Worm (Caenorhabditis elegans) whole organism, young adult: Measurements from ENCODE around the gene fat-6.

Experiments used
- B0019.2 ChIP-seq: fragments of 200-800 bp; sonication (Bioruptor generic); conservative IDR thresholded peaks from 2 replicates; pipeline ENCODE4 v1.3.6; 2022; ENCODE audit warnings: missing genetic modification reagents, missing genetic modification characterization, missing compliant biosample characterization
- F10E7.11 ChIP-seq: sonication (generic microtip); optimal IDR thresholded peaks from 2 replicates; lab custom pipeline; 2017; ENCODE audit warnings: mild to moderate bottlenecking, missing genetic modification characterization, moderate library complexity, missing compliant biosample characterization
- F22D6.2 ChIP-seq: sonication (generic microtip); optimal IDR thresholded peaks from 2 replicates; lab custom pipeline; 2016; ENCODE audit warnings: mild to moderate bottlenecking, missing genetic modification characterization, missing compliant biosample characterization
- F37B4.10 ChIP-seq: fragments of 200-800 bp; sonication (Bioruptor generic); IDR thresholded peaks from 2 replicates; pipeline ENCODE4 v1.3.6; 2022; ENCODE audit warnings: missing genetic modification characterization, missing compliant biosample characterization
- F39B2.1 ChIP-seq: fragments of 200-800 bp; sonication (Bioruptor generic); IDR thresholded peaks from 2 replicates; pipeline ENCODE4 v1.3.6; 2022; ENCODE audit warnings: missing genetic modification reagents, missing genetic modification characterization, missing compliant biosample characterization
- K11D2.4 ChIP-seq: fragments of 200-800 bp; sonication (Bioruptor generic); IDR thresholded peaks from 2 replicates; pipeline ENCODE4 v1.3.6; 2022; ENCODE audit warnings: missing genetic modification reagents, missing genetic modification characterization, missing compliant biosample characterization
- Y53G8AR.9 ChIP-seq: fragments of 200-800 bp; sonication (Bioruptor generic); conservative IDR thresholded peaks from 2 replicates; pipeline ENCODE4 v1.3.6; 2022; ENCODE audit warnings: missing genetic modification reagents, missing genetic modification characterization, missing compliant biosample characterization
- Y79H2A.3 ChIP-seq: fragments of 200-800 bp; sonication (Bioruptor generic); conservative IDR thresholded peaks from 2 replicates; pipeline ENCODE4 v1.3.6; 2022; ENCODE audit warnings: missing genetic modification reagents, missing genetic modification characterization, missing compliant biosample characterization
- Y95B8A.8 ChIP-seq: fragments of 200-800 bp; sonication (Bioruptor generic); IDR thresholded peaks from 2 replicates; pipeline ENCODE4 v1.3.6; 2022; ENCODE audit warnings: missing genetic modification reagents, missing genetic modification characterization, missing compliant biosample characterization
- ZK185.1 ChIP-seq: sonication (generic microtip); optimal IDR thresholded peaks from 2 replicates; lab custom pipeline; 2016; ENCODE audit warnings: mild to moderate bottlenecking, missing genetic modification characterization, missing compliant biosample characterization; ENCODE audit not compliant: poor library complexity, severe bottlenecking
- akir-1 ChIP-seq: fragments of 200-800 bp; sonication (Bioruptor generic); optimal IDR thresholded peaks from 2 replicates; lab custom pipeline; 2018; ENCODE audit warnings: mild to moderate bottlenecking, missing genetic modification characterization, moderate library complexity, missing compliant biosample characterization
- ama-1 ChIP-seq, 3 experiments: fragments of 150-350 bp in 1 of 3; sonication (generic microtip) in 2 of 3; optimal IDR thresholded peaks; 2 replicates each; lab custom pipeline; 2014 to 2018; ENCODE audit warnings: missing biosample characterization in 2 of 3, missing genetic modification characterization in 2 of 3, missing genetic modification reagents in 2 of 3
- bed-1 ChIP-seq: fragments of 200-800 bp; sonication (Bioruptor generic); IDR thresholded peaks from 2 replicates; pipeline ENCODE4 v1.3.6; 2022; ENCODE audit warnings: missing genetic modification reagents, missing genetic modification characterization, missing compliant biosample characterization
- ccch-3 ChIP-seq: fragments of 200-800 bp; sonication (Bioruptor generic); optimal IDR thresholded peaks from 2 replicates; lab custom pipeline; 2018; ENCODE audit warnings: mild to moderate bottlenecking, missing genetic modification characterization, missing compliant biosample characterization
- ceh-100 ChIP-seq: fragments of 200-800 bp; sonication (Bioruptor generic); IDR thresholded peaks from 2 replicates; pipeline ENCODE4 v1.3.6; 2022; ENCODE audit warnings: missing genetic modification reagents, missing genetic modification characterization, missing compliant biosample characterization
- ceh-79 ChIP-seq: sonication (generic microtip); optimal IDR thresholded peaks from 2 replicates; lab custom pipeline; 2017; ENCODE audit warnings: mild to moderate bottlenecking, missing genetic modification characterization, missing compliant biosample characterization
- ceh-91 ChIP-seq: fragments of 200-800 bp; sonication (Bioruptor generic); IDR thresholded peaks from 2 replicates; pipeline ENCODE4 v1.3.6; 2022; ENCODE audit warnings: missing genetic modification reagents, missing genetic modification characterization, missing compliant biosample characterization
- chd-7 ChIP-seq: sonication (generic microtip); optimal IDR thresholded peaks from 2 replicates; lab custom pipeline; 2016; ENCODE audit warnings: mild to moderate bottlenecking, missing genetic modification characterization, moderate library complexity, missing compliant biosample characterization
- efl-1 ChIP-seq: fragments of 150-350 bp; optimal IDR thresholded peaks from 2 replicates; lab custom pipeline; 2014; ENCODE audit warnings: missing biosample characterization, missing genetic modification reagents, missing genetic modification characterization
- egl-18 ChIP-seq: fragments of 200-800 bp; sonication (Bioruptor generic); IDR thresholded peaks from 2 replicates; pipeline ENCODE4 v1.3.6; 2022; ENCODE audit warnings: missing genetic modification reagents, missing genetic modification characterization, missing compliant biosample characterization
- egrh-3 ChIP-seq: fragments of 200-800 bp; sonication (Bioruptor generic); IDR thresholded peaks from 2 replicates; pipeline ENCODE4 v1.3.6; 2022; ENCODE audit warnings: missing genetic modification reagents, missing genetic modification characterization, missing compliant biosample characterization
- hlh-26 ChIP-seq: fragments of 200-800 bp; sonication (Bioruptor generic); conservative IDR thresholded peaks from 2 replicates; pipeline ENCODE4 v1.3.6; 2022; ENCODE audit warnings: missing genetic modification reagents, missing genetic modification characterization, missing compliant biosample characterization
- hmg-1.2 ChIP-seq: fragments of 200-800 bp; sonication (Bioruptor generic); IDR thresholded peaks from 2 replicates; pipeline ENCODE4 v1.3.6; 2022; ENCODE audit warnings: missing genetic modification reagents, missing genetic modification characterization, missing compliant biosample characterization
- hrde-1 ChIP-seq: sonication (generic microtip); optimal IDR thresholded peaks from 2 replicates; lab custom pipeline; 2016; ENCODE audit warnings: missing genetic modification characterization, mild to moderate bottlenecking, missing compliant biosample characterization, moderate library complexity, missing genotype, missing genetic modification reagents, borderline replicate concordance
- hsf-1 ChIP-seq: fragments of 200-800 bp; sonication (Bioruptor generic); IDR thresholded peaks from 2 replicates; pipeline ENCODE4 v1.3.6; 2022; ENCODE audit warnings: missing genetic modification reagents, missing genetic modification characterization, missing compliant biosample characterization
- lin-35 ChIP-seq, 3 experiments: fragments of 150-350 bp in 2 of 3; sonication (generic microtip) in 1 of 3; optimal IDR thresholded peaks; 2 replicates each; lab custom pipeline; 2014 to 2018; ENCODE audit warnings: missing biosample characterization in 3 of 3, missing genetic modification characterization in 3 of 3, missing genetic modification reagents in 3 of 3
- lin-54 ChIP-seq: fragments of 200-800 bp; sonication (Bioruptor generic); optimal IDR thresholded peaks from 2 replicates; lab custom pipeline; 2018; ENCODE audit warnings: mild to moderate bottlenecking, missing genetic modification characterization, missing compliant biosample characterization
- lir-1 ChIP-seq: fragments of 200-800 bp; sonication (Bioruptor generic); conservative IDR thresholded peaks from 2 replicates; pipeline ENCODE4 v1.3.6; 2022; ENCODE audit warnings: missing genetic modification reagents, missing genetic modification characterization, missing compliant biosample characterization
- madf-6 ChIP-seq: fragments of 200-800 bp; sonication (Bioruptor generic); IDR thresholded peaks from 2 replicates; pipeline ENCODE4 v1.3.6; 2022; ENCODE audit warnings: missing genetic modification reagents, missing genetic modification characterization, missing compliant biosample characterization
- mcd-1 ChIP-seq: fragments of 200-800 bp; sonication (Bioruptor generic); IDR thresholded peaks from 2 replicates; pipeline ENCODE4 v1.3.6; 2022; ENCODE audit warnings: missing genetic modification reagents, missing genetic modification characterization, missing compliant biosample characterization
- nfya-1 ChIP-seq: sonication (generic microtip); optimal IDR thresholded peaks from 2 replicates; lab custom pipeline; 2017; ENCODE audit warnings: antibody characterized with exemption, missing compliant biosample characterization, missing genetic modification characterization, borderline replicate concordance; ENCODE audit not compliant: insufficient read depth
- nfya-2 ChIP-seq: fragments of 200-800 bp; sonication (Bioruptor generic); IDR thresholded peaks from 2 replicates; pipeline ENCODE4 v1.3.6; 2022; ENCODE audit warnings: missing genetic modification reagents, missing genetic modification characterization, missing compliant biosample characterization
- nhr-120 ChIP-seq: fragments of 200-800 bp; sonication (Bioruptor generic); IDR thresholded peaks from 2 replicates; pipeline ENCODE4 v1.3.6; 2022; ENCODE audit warnings: missing genetic modification characterization, missing compliant biosample characterization
- nhr-27 ChIP-seq: fragments of 200-800 bp; sonication (Bioruptor generic); optimal IDR thresholded peaks from 2 replicates; lab custom pipeline; 2018; ENCODE audit warnings: mild to moderate bottlenecking, missing genetic modification characterization, moderate library complexity, missing compliant biosample characterization
- rec-8 ChIP-seq, 2 experiments: sonication (generic microtip); optimal IDR thresholded peaks; 2 replicates each; lab custom pipeline; 2016; ENCODE audit warnings: mild to moderate bottlenecking in 2 of 2, missing genetic modification characterization in 2 of 2, missing genetic modification reagents in 2 of 2, missing genotype in 2 of 2, missing biosample characterization in 1 of 2, missing compliant biosample characterization in 1 of 2, moderate library complexity in 1 of 2
- rpc-1 ChIP-seq, 2 experiments: fragments of 150-350 bp in 1 of 2; sonication (generic microtip) in 1 of 2; optimal IDR thresholded peaks; 2 replicates each; lab custom pipeline; 2014 to 2018; ENCODE audit warnings: missing biosample characterization in 1 of 2, missing genetic modification characterization in 1 of 2, missing genetic modification reagents in 1 of 2, missing genotype in 1 of 2
- sptf-2 ChIP-seq: fragments of 200-800 bp; sonication (Bioruptor generic); optimal IDR thresholded peaks from 2 replicates; lab custom pipeline; 2018; ENCODE audit warnings: mild to moderate bottlenecking, missing genetic modification characterization, missing compliant biosample characterization
- xnd-1 ChIP-seq: sonication (generic microtip); optimal IDR thresholded peaks from 2 replicates; lab custom pipeline; 2016; ENCODE audit warnings: missing genotype, missing genetic modification reagents, missing genetic modification characterization, missing compliant biosample characterization
- zfh-2 ChIP-seq: fragments of 200-800 bp; sonication (Bioruptor generic); conservative IDR thresholded peaks from 2 replicates; pipeline ENCODE4 v1.3.6; 2022; ENCODE audit warnings: missing genetic modification reagents, missing genetic modification characterization, missing compliant biosample characterization
- ztf-18 ChIP-seq: sonication (generic microtip); optimal IDR thresholded peaks from 2 replicates; lab custom pipeline; 2016; ENCODE audit warnings: missing genotype, mild to moderate bottlenecking, missing genetic modification characterization, missing compliant biosample characterization
- ztf-22 ChIP-seq: fragments of 200-800 bp; sonication (Bioruptor generic); optimal IDR thresholded peaks from 2 replicates; lab custom pipeline; 2018; ENCODE audit warnings: mild to moderate bottlenecking, missing genetic modification characterization, moderate library complexity, missing compliant biosample characterization
- ztf-26 ChIP-seq: sonication (generic microtip); optimal IDR thresholded peaks from 2 replicates; lab custom pipeline; 2017; ENCODE audit warnings: missing genetic modification characterization, missing compliant biosample characterization

Gene fat-6

DNA sequence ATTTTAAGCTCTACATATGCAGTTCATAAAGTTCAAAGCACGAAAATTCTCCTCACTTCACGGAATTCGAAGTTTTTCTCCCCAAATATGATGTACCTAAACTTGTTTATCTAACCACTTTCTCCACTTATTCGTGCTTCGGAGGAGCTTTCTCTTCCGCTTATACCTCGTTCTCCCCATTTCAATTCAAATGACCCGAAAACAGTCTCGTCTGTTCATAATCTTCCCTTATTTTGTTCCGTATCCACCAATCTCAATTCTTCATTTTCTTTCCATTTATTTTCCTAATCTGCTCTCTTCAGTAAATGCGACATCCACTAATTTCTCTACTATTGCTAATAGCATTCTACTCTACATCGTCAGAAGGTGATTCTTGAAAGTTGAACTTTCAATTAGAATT is 30.2 kb downstream of the fat-6 start, which contains the start of gene let-653 (continued):
- no peak for TF ChIP-seq hsf-1 (GFP tag; lab: Robert Waterston, UW)
- no peak for TF ChIP-seq madf-6
- TF ChIP-seq nhr-27 (tag; lab: Kevin White, UChicago): no peak
- no peak for TF ChIP-seq nhr-120 (GFP tag; lab: Robert Waterston, UW)
- no peak for TF ChIP-seq ztf-22

DNA sequence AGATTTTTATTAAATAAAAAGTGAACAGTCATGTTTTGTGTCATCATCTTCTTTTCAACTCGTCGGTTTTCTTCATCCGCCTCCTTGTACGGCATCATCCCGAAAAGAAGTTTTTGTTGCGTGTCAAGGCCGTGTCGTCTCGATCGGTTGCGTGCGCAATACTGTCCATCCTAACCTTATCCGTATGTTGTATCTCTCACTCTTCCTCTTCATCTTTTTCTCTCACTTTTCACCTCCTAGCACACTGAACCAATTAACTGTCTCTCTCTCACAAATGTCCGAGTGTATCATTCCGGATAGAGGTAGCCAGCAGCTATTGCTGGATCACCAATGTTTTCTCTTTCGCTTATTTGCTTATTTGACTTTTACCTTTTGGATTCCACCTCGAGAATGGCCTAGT is 32.0 kb downstream of the fat-6 start:
- TF ChIP-seq bed-1 (GFP tag; lab: Robert Waterston, UW) (no peak), lin-54 (GFP tag; lab: Kevin White, UChicago) (no peak)

DNA sequence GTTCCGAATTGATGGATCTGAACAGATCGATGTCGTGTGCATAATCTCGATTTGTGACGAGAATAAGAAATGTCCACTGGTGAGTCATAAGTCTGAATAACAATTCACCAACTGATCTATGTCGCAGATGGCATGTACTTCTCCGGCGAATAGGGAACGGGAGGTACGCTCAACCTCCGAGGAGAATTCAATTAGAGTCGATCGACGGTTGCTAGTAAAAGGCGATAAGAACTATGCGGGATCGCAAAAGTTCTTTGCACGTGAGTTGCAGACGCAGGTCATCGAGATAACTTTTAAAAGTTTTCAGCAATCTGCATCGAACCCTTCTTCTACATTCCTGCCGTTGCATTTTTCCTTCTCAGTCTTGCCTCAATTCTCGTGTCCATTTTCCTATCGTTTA is 33.0 kb downstream of the fat-6 start:
- TF ChIP-seq akir-1 (GFP tag; lab: Kevin White, UChicago): no peak
- TF ChIP-seq ccch-3 (GFP tag; lab: Kevin White, UChicago): no peak
- TF ChIP-seq zfh-2 (GFP tag; lab: Robert Waterston, UW): no peak
- no peak for TF ChIP-seq xnd-1 (tag; lab: Kevin White, UChicago)
- no peak for TF ChIP-seq F37B4.10 (GFP tag; lab: Robert Waterston, UW)
- no peak for TF ChIP-seq F10E7.11 (tag; lab: Kevin White, UChicago)
- no peak for TF ChIP-seq ztf-26 (tag; lab: Kevin White, UChicago)
- no peak for TF ChIP-seq Y95B8A.8
- no peak for TF ChIP-seq ZK185.1 (tag; lab: Kevin White, UChicago)
- TF ChIP-seq egrh-3 (GFP tag; lab: Robert Waterston, UW): no peak
- no peak for TF ChIP-seq F22D6.2
- TF ChIP-seq lin-35 (GFP tag; optimal IDR thresholded peaks at IDR 0.05; lab: Kevin White, UChicago): no peak
- TF ChIP-seq hrde-1 (tag; lab: Kevin White, UChicago): no peak

DNA sequence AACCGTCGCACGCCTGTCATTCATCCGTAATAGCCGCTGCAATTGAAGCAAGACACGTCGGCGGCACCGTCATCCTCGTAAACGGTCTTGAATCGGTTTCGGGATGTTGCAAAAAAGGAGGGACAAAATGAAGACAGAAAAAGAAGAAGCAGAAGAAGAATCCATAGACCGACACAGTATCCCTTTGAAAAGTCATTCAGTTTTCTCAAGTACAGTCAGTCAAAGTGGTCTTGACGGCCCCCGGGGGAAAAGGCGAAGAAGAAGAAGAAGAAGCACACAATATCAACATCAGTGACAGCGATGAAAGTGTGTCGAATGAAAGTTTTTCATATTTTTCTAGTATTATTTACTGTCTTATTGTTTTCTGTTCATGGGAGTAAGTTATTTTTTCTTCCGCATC is 37.2 kb downstream of the fat-6 start, which contains the start of gene cutl-27:
TSS of gene cutl-27 (plus strand) at position 301 of the 400 bp plus-strand sequence.
- TF ChIP-seq madf-6: no peak
- no peak for TF ChIP-seq ceh-91 (GFP tag; lab: Robert Waterston, UW)
- TF ChIP-seq nfya-1 (tag; lab: Kevin White, UChicago): no peak
- no peak for TF ChIP-seq egl-18 (GFP tag; lab: Robert Waterston, UW)
- no peak for TF ChIP-seq zfh-2 (GFP tag; lab: Robert Waterston, UW)
- no peak for TF ChIP-seq ama-1 (optimal IDR thresholded peaks at IDR 0.05; lab: Kevin White, UChicago)
- TF ChIP-seq ama-1 (GFP tag; optimal IDR thresholded peaks at IDR 0.05; lab: Kevin White, UChicago): no peak
- TF ChIP-seq nfya-2: no peak
- no peak for TF ChIP-seq mcd-1
- TF ChIP-seq K11D2.4 (GFP tag; lab: Robert Waterston, UW): no peak
- no peak for TF ChIP-seq rpc-1 (optimal IDR thresholded peaks at IDR 0.05; lab: Kevin White, UChicago)
- no peak for TF ChIP-seq rpc-1 (tag; optimal IDR thresholded peaks at IDR 0.05; lab: Kevin White, UChicago)
- TF ChIP-seq B0019.2 (GFP tag; lab: Robert Waterston, UW): no peak
- no peak for TF ChIP-seq sptf-2 (GFP tag; lab: Kevin White, UChicago)

DNA sequence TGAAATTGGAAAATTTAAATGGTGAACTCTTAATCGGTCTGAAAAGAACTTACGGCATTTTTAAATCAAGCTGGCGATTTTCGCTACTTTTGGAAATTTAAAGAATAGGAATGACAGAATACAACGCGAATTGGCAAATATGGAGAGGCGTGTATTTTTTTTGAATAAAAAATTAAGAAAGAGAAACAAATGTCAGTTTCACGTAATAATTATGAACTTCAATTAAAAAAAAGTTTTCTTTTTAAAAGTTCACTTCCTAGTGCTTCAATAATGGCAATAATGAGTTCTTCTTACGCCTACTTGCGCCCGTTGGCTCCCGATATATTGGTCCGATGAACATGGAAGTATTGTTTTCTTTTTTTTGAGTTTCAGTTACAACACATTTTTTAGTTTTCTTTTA is 37.8 kb downstream of the fat-6 start, which contains the start of gene pph-2:
TSS of gene pph-2 (minus strand) at position 101 of the 400 bp plus-strand sequence.
- no peak for TF ChIP-seq F39B2.1 (GFP tag; lab: Robert Waterston, UW)
- no peak for TF ChIP-seq lir-1 (GFP tag; lab: Robert Waterston, UW)
- TF ChIP-seq Y53G8AR.9 (GFP tag; lab: Robert Waterston, UW): no peak
- TF ChIP-seq hmg-1.2: no peak
- TF ChIP-seq chd-7 (tag; lab: Kevin White, UChicago): no peak
- TF ChIP-seq hsf-1 (GFP tag; lab: Robert Waterston, UW): no peak
- TF ChIP-seq ceh-100 (GFP tag; lab: Robert Waterston, UW): no peak
- TF ChIP-seq ztf-18 (tag; lab: Kevin White, UChicago): no peak
- no peak for TF ChIP-seq hlh-26 (GFP tag; lab: Robert Waterston, UW)
- TF ChIP-seq Y79H2A.3: no peak
- no peak for TF ChIP-seq xnd-1 (tag; lab: Kevin White, UChicago)
- no peak for TF ChIP-seq rec-8 (tag; optimal IDR thresholded peaks at IDR 0.05; lab: Kevin White, UChicago)
- TF ChIP-seq ceh-79 (tag; lab: Kevin White, UChicago): no peak
- TF ChIP-seq efl-1 (GFP tag; lab: Kevin White, UChicago): no peak
